Worm (Caenorhabditis elegans): ENCODE results near the gene cpg-9.

The cpg-9 gene

DNA sequence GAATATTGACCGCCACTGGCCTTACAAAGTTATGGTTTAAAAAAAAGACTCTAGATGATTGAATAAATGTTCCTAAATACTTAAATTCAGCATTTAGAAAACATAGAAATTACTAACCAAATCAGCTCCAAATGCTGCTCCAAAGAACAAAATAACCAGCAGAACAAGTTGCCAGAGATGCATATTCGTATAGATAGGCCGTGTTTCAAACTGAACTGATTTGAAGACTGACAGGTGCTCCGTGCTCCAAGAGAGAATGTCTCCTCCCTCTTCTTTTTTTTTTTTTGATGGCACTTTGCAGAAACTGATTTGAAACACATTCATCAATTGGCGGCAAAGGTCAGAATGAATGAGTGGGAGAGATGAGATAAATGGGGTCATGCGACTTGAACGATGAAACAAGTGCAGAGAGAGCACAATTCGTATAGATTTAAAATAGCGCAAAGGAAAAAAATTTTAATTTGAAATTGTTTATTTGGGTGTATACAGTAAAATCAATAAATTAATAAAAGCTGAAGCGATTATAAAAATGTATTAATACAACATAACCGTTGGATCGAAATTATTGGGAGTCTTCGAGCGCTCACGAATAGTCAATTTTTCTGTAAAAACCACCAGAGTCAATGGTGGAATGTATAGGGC is at the start of gene cpg-9:
TSS of gene cpg-9 (minus strand) at position 592 of the 642 bp plus-strand sequence.
- peak; percentile 8 for TF ChIP-seq nhr-129 (tag; optimal IDR thresholded peaks at IDR 0.05)
- TF ChIP-seq ceh-82 (tag; optimal IDR thresholded peaks at IDR 0.05), result no peak
- no peak for TF ChIP-seq mbf-1 (tag; optimal IDR thresholded peaks at IDR 0.05)
- TF ChIP-seq lsy-2 (tag; optimal IDR thresholded peaks at IDR 0.05), result no peak

DNA sequence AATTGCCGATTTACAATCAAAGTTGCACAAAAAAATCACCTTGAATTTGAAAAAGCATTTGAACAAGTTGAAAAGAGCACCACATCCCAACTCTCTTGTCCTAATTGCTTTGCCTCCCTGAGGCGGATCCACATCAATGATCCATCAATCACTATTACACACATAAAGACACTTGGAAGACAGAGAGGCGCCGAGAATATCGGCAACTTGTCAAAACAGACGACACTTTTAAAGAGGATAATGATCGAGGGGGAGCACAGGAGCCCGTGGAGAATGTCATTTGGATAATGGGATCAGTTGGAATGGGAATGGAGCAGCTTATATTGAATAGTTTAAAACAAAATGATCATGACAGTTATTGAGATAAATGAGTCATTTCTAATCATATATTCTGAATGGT is 31.2 kb upstream of the cpg-9 start:
- TF ChIP-seq sma-9 (GFP tag; optimal IDR thresholded peaks at IDR 0.05) (no peak), sma-9 (tag; optimal IDR thresholded peaks at IDR 0.05) (no peak), snpc-4 (tag; optimal IDR thresholded peaks at IDR 0.05) (no peak), mab-5 (tag; optimal IDR thresholded peaks at IDR 0.05) (no peak), ztf-11 (tag; optimal IDR thresholded peaks at IDR 0.05) (no peak), ceh-82 (tag; optimal IDR thresholded peaks at IDR 0.05) (no peak), lin-11 (tag; optimal IDR thresholded peaks at IDR 0.05) (no peak), gmeb-1 (tag; optimal IDR thresholded peaks at IDR 0.05) (no peak), F13H6.1 (tag; optimal IDR thresholded peaks at IDR 0.05) (no peak), sem-4 (tag; optimal IDR thresholded peaks at IDR 0.05) (no peak), unc-62 (GFP tag; optimal IDR thresholded peaks at IDR 0.05) (no peak), zag-1 (tag; optimal IDR thresholded peaks at IDR 0.05) (no peak), nhr-12 (tag; optimal IDR thresholded peaks at IDR 0.05) (no peak), mdl-1 (tag; optimal IDR thresholded peaks at IDR 0.05) (no peak)

DNA sequence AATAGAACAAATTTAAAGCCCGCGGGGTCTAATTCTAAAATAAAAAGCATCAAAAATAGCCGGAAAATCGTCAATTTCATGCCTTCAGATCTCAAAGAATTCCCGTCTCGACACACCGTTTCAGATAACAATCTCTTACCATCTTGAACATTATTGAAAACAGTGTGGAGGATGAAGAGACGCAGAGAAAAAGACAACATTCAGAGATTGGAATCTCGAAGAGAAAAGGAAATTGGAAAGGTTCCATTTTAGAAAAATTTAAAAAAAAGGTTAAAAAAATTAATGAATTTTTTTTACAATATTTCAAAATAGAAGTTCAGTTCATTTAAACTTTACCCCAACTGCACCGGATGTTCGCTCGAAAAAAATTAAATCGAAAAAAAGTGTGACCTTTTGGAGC is 27.0 kb upstream of the cpg-9 start:
- TF ChIP-seq nhr-25 (tag; optimal IDR thresholded peaks at IDR 0.05) (no peak), elt-1 (tag; optimal IDR thresholded peaks at IDR 0.05) (peak; percentile 70)

DNA sequence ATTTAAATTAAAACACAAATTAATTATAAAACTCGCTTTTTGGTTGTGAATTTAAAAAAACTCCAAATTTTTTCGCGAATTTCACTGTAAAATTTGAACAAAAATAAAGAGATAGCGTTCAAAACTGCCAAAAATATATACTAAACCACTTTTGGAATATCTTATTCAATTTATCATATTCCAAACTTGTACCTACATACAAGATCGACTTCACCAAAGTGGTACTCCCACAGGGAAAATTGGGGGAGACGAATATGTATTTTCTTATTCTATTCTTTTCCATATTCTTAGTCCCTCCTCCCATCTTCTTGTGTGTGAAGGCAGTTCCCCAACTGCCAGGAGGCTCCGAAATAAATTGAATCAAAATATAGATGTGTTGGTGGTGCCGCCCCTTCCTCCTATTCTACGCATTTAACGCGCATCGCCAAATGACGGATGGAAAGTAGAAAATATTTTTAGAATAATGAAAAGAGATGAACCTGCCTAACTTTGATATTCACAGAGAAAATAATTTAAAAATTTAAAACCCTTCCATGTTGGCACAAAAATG is 26.1 kb upstream of the cpg-9 start:
- TF ChIP-seq R02D3.7 (tag; optimal IDR thresholded peaks at IDR 0.05) (no peak), nhr-237 (tag; optimal IDR thresholded peaks at IDR 0.05) (no peak)

DNA sequence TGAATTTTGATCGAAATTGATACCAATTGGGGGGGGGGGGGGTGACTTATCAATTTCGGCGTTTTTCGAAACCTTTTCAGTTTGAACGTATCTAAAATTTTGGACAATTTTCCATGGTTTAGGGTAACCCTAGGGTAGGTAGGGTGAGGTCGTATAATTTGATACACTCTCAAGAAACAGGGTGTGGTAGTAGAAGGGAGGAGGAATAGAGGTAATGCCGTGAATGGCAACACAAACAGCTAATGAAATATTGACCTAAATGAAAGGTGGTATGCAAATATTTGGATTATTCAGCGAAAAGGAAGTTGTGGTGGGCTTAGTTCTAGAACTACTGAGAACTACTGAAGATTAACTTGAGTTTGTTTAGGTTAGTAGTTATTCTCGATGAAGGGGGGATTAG is 23.0 kb upstream of the cpg-9 start:
- no peak for TF ChIP-seq blmp-1 (tag; optimal IDR thresholded peaks at IDR 0.05; ENCODE audit: insufficient read depth)
- no peak for TF ChIP-seq Y55F3AM.14 (GFP tag; optimal IDR thresholded peaks at IDR 0.05)
- TF ChIP-seq egl-27 (tag; optimal IDR thresholded peaks at IDR 0.05), result no peak
- no peak for TF ChIP-seq F13H6.1 (tag; optimal IDR thresholded peaks at IDR 0.05)
- no peak for TF ChIP-seq zag-1 (tag; optimal IDR thresholded peaks at IDR 0.05)
- TF ChIP-seq lsy-2 (tag; optimal IDR thresholded peaks at IDR 0.05), result no peak
- no peak for TF ChIP-seq mab-5 (tag; optimal IDR thresholded peaks at IDR 0.05)
- no peak for TF ChIP-seq alr-1 (tag; optimal IDR thresholded peaks at IDR 0.05)
- TF ChIP-seq C34F6.9 (tag; optimal IDR thresholded peaks at IDR 0.05), result no peak
- no peak for TF ChIP-seq crh-2 (tag; optimal IDR thresholded peaks at IDR 0.05)
- TF ChIP-seq ceh-16 (tag; optimal IDR thresholded peaks at IDR 0.05), result no peak
- no peak for TF ChIP-seq lin-11 (tag; optimal IDR thresholded peaks at IDR 0.05)
- no peak for TF ChIP-seq nhr-25 (tag; optimal IDR thresholded peaks at IDR 0.05)

DNA sequence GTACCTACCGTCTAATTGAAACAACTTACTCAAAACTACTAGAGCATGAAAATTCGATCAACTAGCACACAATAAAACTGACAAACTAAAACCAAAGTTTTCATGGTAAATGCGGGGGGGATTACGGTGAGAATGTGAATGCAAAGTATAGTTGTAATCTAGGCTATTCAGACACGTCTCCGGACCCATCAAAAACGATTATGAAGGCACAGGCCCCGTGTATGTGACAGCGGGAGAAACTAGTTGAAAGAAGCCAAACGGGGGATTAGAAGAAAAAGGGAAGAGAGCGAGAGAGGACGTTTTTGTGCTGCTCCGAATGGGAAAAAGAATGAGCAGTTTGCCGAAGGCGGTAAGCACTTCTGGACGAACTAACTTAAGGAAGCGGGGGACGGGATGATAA is 21.1 kb upstream of the cpg-9 start:
- TF ChIP-seq sma-9 (GFP tag; optimal IDR thresholded peaks at IDR 0.05) (no peak), sma-9 (tag; optimal IDR thresholded peaks at IDR 0.05) (no peak), lin-39 (tag; optimal IDR thresholded peaks at IDR 0.05) (no peak), unc-55 (GFP tag; optimal IDR thresholded peaks at IDR 0.05) (peak; percentile 53), sem-4 (tag; optimal IDR thresholded peaks at IDR 0.05) (no peak), nhr-6 (tag; optimal IDR thresholded peaks at IDR 0.05) (no peak), mab-5 (tag; optimal IDR thresholded peaks at IDR 0.05) (peak; percentile 57), lsy-2 (tag; optimal IDR thresholded peaks at IDR 0.05) (peak in 1 of 2 experiments; percentile 3), zag-1 (tag; optimal IDR thresholded peaks at IDR 0.05) (peak; percentile 39), C34F6.9 (tag; optimal IDR thresholded peaks at IDR 0.05) (no peak), nhr-12 (tag; optimal IDR thresholded peaks at IDR 0.05) (no peak), Y55F3AM.14 (GFP tag; optimal IDR thresholded peaks at IDR 0.05) (peak; percentile 1)
